Fruit fly (Drosophila melanogaster) whole organism, adult: ENCODE measurements around the gene iav.

Experiments used
- CG11617 ChIP-seq: fragments of 200-800 bp; sonication (Bioruptor generic); optimal IDR thresholded peaks from 2 replicates; lab custom pipeline; 2017; ENCODE audit warnings: mild to moderate bottlenecking, missing biosample characterization, missing genetic modification reagents, missing genetic modification characterization
- CG12768 ChIP-seq: fragments of 200-800 bp; sonication (Bioruptor generic); optimal IDR thresholded peaks from 2 replicates; lab custom pipeline; 2017; ENCODE audit warnings: missing biosample characterization, missing genetic modification characterization, mild to moderate bottlenecking, moderate library complexity, missing genetic modification reagents
- CG14711 ChIP-seq: fragments of 200-800 bp; sonication (Bioruptor generic); optimal IDR thresholded peaks from 2 replicates; lab custom pipeline; 2018; ENCODE audit warnings: missing biosample characterization, mild to moderate bottlenecking, missing genetic modification characterization, moderate library complexity
- CG1620 ChIP-seq: fragments of 200-800 bp; sonication (Bioruptor generic); optimal IDR thresholded peaks from 2 replicates; lab custom pipeline; 2016; ENCODE audit warnings: missing biosample characterization, missing genetic modification characterization
- CG33017 ChIP-seq: fragments of 200-800 bp; sonication (Bioruptor generic); optimal IDR thresholded peaks from 2 replicates; lab custom pipeline; 2018; ENCODE audit warnings: missing biosample characterization, mild to moderate bottlenecking, missing genetic modification characterization, moderate library complexity
- CG5204 ChIP-seq: fragments of 200-800 bp; sonication (Bioruptor generic); optimal IDR thresholded peaks from 2 replicates; lab custom pipeline; 2016; ENCODE audit warnings: missing biosample characterization, missing genetic modification characterization
- CG7045 ChIP-seq: fragments of 200-800 bp; sonication (Bioruptor generic); optimal IDR thresholded peaks from 2 replicates; lab custom pipeline; 2017; ENCODE audit warnings: missing biosample characterization, mild to moderate bottlenecking, missing genetic modification characterization
- CG7101 ChIP-seq: fragments of 200-800 bp; sonication (Bioruptor generic); optimal IDR thresholded peaks from 2 replicates; lab custom pipeline; 2018; ENCODE audit warnings: missing biosample characterization, mild to moderate bottlenecking, missing genetic modification characterization, moderate library complexity
- Clk ChIP-seq: fragments of 200-800 bp; sonication (Bioruptor generic); optimal IDR thresholded peaks from 2 replicates; lab custom pipeline; 2017; ENCODE audit warnings: missing biosample characterization, missing genetic modification characterization
- Crg-1 ChIP-seq: fragments of 200-800 bp; sonication (Bioruptor generic); optimal IDR thresholded peaks from 2 replicates; lab custom pipeline; 2016; ENCODE audit warnings: missing biosample characterization, missing genetic modification characterization
- Hr96 ChIP-seq: fragments of 200-800 bp; sonication (Bioruptor generic); optimal IDR thresholded peaks from 2 replicates; lab custom pipeline; 2016; ENCODE audit warnings: missing biosample characterization, missing genetic modification characterization
- Mnt ChIP-seq: fragments of 200-800 bp; sonication (Bioruptor generic); optimal IDR thresholded peaks from 2 replicates; lab custom pipeline; 2016; ENCODE audit warnings: missing biosample characterization, mild to moderate bottlenecking, missing genetic modification characterization
- bab1 ChIP-seq: fragments of 200-800 bp; sonication (Bioruptor generic); optimal IDR thresholded peaks from 3 replicates; lab custom pipeline; 2019; ENCODE audit warnings: missing biosample characterization, mild to moderate bottlenecking, missing genetic modification characterization, moderate library complexity
- cic ChIP-seq: fragments of 200-800 bp; sonication (Bioruptor generic); optimal IDR thresholded peaks from 2 replicates; lab custom pipeline; 2017; ENCODE audit warnings: missing biosample characterization, mild to moderate bottlenecking, missing genetic modification characterization, moderate library complexity
- cnc ChIP-seq, 2 experiments: fragments of >200 bp; optimal IDR thresholded peaks; 2 replicates each; lab custom pipeline; 2017
- kay ChIP-seq: fragments of 200-800 bp; sonication (Bioruptor generic); peaks from one replicate; lab custom pipeline; 2016; ENCODE audit warnings: missing biosample characterization, missing genetic modification characterization, borderline replicate concordance
- ovo ChIP-seq: fragments of 200-800 bp; sonication (Bioruptor generic); optimal IDR thresholded peaks from 2 replicates; lab custom pipeline; 2016; ENCODE audit warnings: missing biosample characterization, missing genetic modification characterization
- pad ChIP-seq: fragments of 200-800 bp; sonication (Bioruptor generic); optimal IDR thresholded peaks from 3 replicates; lab custom pipeline; 2017; ENCODE audit warnings: missing biosample characterization, missing genetic modification characterization, mild to moderate bottlenecking, moderate library complexity, missing genetic modification reagents
- tj ChIP-seq: fragments of 200-800 bp; sonication (Bioruptor generic); optimal IDR thresholded peaks from 3 replicates; lab custom pipeline; 2017; ENCODE audit warnings: missing biosample characterization, mild to moderate bottlenecking, missing genetic modification characterization, moderate library complexity
- toe ChIP-seq: fragments of 200-800 bp; sonication (Bioruptor generic); optimal IDR thresholded peaks from 2 replicates; lab custom pipeline; 2016; ENCODE audit warnings: missing biosample characterization, missing genetic modification characterization

The iav gene

dm6 chrX:6805404-6805803 lies 8.4 kb upstream of the iav start:
- TF ChIP-seq CG11617 = no peak
- no peak for TF ChIP-seq CG14711
- no peak for TF ChIP-seq ovo (GFP tag; lab: Kevin White, UChicago)
- TF ChIP-seq CG7101 (tag; lab: Kevin White, UChicago) = no peak
- TF ChIP-seq cnc (optimal IDR thresholded peaks at IDR 0.05; lab: Kevin White, UChicago) = no peak
- TF ChIP-seq cic (GFP tag; lab: Kevin White, UChicago) = no peak
- no peak for TF ChIP-seq Clk (GFP tag; lab: Kevin White, UChicago)
- TF ChIP-seq kay (GFP tag; lab: Kevin White, UChicago) = no peak
- TF ChIP-seq Mnt (GFP tag; lab: Kevin White, UChicago) = no peak
- TF ChIP-seq CG5204 (GFP tag; lab: Kevin White, UChicago) = no peak
- no peak for TF ChIP-seq tj (GFP tag; lab: Kevin White, UChicago)
- TF ChIP-seq Hr96 (GFP tag; lab: Kevin White, UChicago) = no peak
- TF ChIP-seq Crg-1 = no peak
- no peak for TF ChIP-seq pad (GFP tag; lab: Kevin White, UChicago)
- TF ChIP-seq CG1620 = no peak
- TF ChIP-seq CG33017 (tag; lab: Kevin White, UChicago) = no peak
- TF ChIP-seq bab1 (GFP tag; lab: Kevin White, UChicago) = no peak
- TF ChIP-seq toe (GFP tag; lab: Kevin White, UChicago) = no peak
- no peak for TF ChIP-seq CG7045 (GFP tag; lab: Kevin White, UChicago)
- TF ChIP-seq CG12768 (GFP tag; lab: Kevin White, UChicago) = no peak

- TF ChIP-seq cic (GFP tag; lab: Kevin White, UChicago) (peak; percentile 9), CG7045 (GFP tag; lab: Kevin White, UChicago) (no peak), tj (GFP tag; lab: Kevin White, UChicago) (peak; percentile 9), toe (GFP tag; lab: Kevin White, UChicago) (no peak), CG1620 (no peak), CG11617 (no peak), Crg-1 (no peak), CG5204 (GFP tag; lab: Kevin White, UChicago) (no peak), pad (GFP tag; lab: Kevin White, UChicago) (no peak), Hr96 (GFP tag; lab: Kevin White, UChicago) (no peak), CG33017 (tag; lab: Kevin White, UChicago) (no peak), bab1 (GFP tag; lab: Kevin White, UChicago) (peak; percentile 59), ovo (GFP tag; lab: Kevin White, UChicago) (no peak), Mnt (GFP tag; lab: Kevin White, UChicago) (peak; percentile 66), CG12768 (GFP tag; lab: Kevin White, UChicago) (no peak), CG14711 (no peak), kay (GFP tag; lab: Kevin White, UChicago) (no peak), CG7101 (tag; lab: Kevin White, UChicago) (peak; percentile 12), Clk (GFP tag; lab: Kevin White, UChicago) (no peak), cnc (optimal IDR thresholded peaks at IDR 0.05; lab: Kevin White, UChicago) (no peak)
Observed at dm6 chrX:6820703-6821102, 6.9 kb downstream of the iav start, which contains the start of the genes Nf-YC and xit. Nf-YC (minus strand) TSS chrX:6820919. xit (plus strand) TSS chrX:6821016.

dm6 chrX:6822904-6823303 lies 9.1 kb downstream of the iav start, which contains the start of gene Atx-1:
Atx-1 (plus strand) TSS chrX:6823204.
- TF ChIP-seq CG7101 (tag; lab: Kevin White, UChicago) (no peak), cic (GFP tag; lab: Kevin White, UChicago) (no peak), Hr96 (GFP tag; lab: Kevin White, UChicago) (no peak), CG7045 (GFP tag; lab: Kevin White, UChicago) (no peak), Clk (GFP tag; lab: Kevin White, UChicago) (no peak)

DNA sequence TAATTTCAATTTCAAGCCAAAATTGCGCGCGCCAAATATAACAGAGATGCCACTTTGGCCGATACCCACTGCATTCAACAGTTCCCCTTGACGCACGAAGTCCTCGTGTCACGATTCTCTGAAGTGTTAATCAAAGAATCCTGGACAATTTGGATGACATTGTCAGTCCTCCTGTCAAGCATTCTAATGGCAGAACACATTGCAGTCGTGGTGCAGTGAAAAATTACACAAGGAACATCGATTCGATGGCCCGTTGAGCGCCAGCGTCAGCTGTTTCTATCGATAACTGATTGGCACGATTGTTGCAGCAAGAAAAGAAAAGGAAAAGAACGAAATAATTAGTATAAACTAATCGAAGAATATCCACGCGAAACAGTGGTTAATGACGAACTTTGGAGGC lies 10.4 kb downstream of the iav start, which contains the start of gene nonC:
TSS of gene nonC (plus strand) at position 294 of the 400 bp plus-strand sequence.
- TF ChIP-seq Mnt (GFP tag; lab: Kevin White, UChicago) (peak; percentile 21), bab1 (GFP tag; lab: Kevin White, UChicago) (peak; percentile 65), CG11617 (no peak), ovo (GFP tag; lab: Kevin White, UChicago) (no peak), Clk (GFP tag; lab: Kevin White, UChicago) (no peak), CG1620 (peak; percentile 6), Hr96 (GFP tag; lab: Kevin White, UChicago) (no peak), pad (GFP tag; lab: Kevin White, UChicago) (peak; percentile 24), cnc (optimal IDR thresholded peaks at IDR 0.05; lab: Kevin White, UChicago) (no peak), toe (GFP tag; lab: Kevin White, UChicago) (no peak)

dm6 chrX:6832584-6832983 lies 18.8 kb downstream of the iav start, which contains the start of gene mAChR-C:
mAChR-C (minus strand) TSS chrX:6832684.
- TF ChIP-seq kay (GFP tag; lab: Kevin White, UChicago) (no peak), cic (GFP tag; lab: Kevin White, UChicago) (no peak), CG7101 (tag; lab: Kevin White, UChicago) (no peak), toe (GFP tag; lab: Kevin White, UChicago) (no peak), Hr96 (GFP tag; lab: Kevin White, UChicago) (no peak), ovo (GFP tag; lab: Kevin White, UChicago) (no peak), CG11617 (no peak), Mnt (GFP tag; lab: Kevin White, UChicago) (no peak), CG7045 (GFP tag; lab: Kevin White, UChicago) (no peak), Crg-1 (no peak), CG33017 (tag; lab: Kevin White, UChicago) (no peak), CG12768 (GFP tag; lab: Kevin White, UChicago) (no peak), Clk (GFP tag; lab: Kevin White, UChicago) (no peak), CG14711 (no peak), tj (GFP tag; lab: Kevin White, UChicago) (no peak), pad (GFP tag; lab: Kevin White, UChicago) (no peak), bab1 (GFP tag; lab: Kevin White, UChicago) (no peak)
